Worm (Caenorhabditis elegans) whole organism, L1 larva: ENCODE measurements around the gene ZC266.1.

Source experiments
- ama-1 ChIP-seq: fragments of 150-350 bp; optimal IDR thresholded peaks from 2 replicates; lab custom pipeline; 2014
- ceh-82 ChIP-seq, 3 experiments: fragments of 150-350 bp in 1 of 3; sonication (generic microtip) in 2 of 3; optimal IDR thresholded peaks; 2 replicates each; lab custom pipeline; 2014 to 2017; ENCODE audit warnings: missing biosample characterization in 3 of 3, missing genetic modification characterization in 3 of 3

The ZC266.1 gene

DNA sequence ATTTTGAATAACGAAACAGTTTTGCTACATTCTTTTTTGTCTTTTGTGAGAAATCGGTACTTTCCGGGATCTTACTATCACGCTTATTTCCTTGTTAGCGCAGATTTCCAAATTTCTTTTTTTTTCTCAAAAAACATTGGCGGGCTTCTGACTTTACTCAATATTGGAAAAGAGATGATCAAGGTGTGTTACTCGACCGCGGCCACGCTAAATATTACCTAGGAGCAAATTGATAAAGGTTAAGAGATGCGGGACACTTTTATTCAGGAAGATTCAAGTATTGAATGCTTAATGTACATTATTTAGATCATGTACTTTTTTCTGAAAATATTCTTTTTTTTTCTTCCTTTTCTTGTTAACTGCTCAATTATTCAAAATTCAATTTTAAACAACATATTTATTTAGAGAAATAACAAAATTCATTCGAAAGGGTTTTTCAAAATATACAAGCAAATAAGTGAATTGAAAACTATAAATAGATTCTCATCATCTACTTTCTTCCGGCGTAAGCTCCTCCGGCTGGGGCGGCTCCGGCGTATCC is 52.7 kb downstream of the ZC266.1 start:
- TF ChIP-seq ceh-82 (tag; optimal IDR thresholded peaks at IDR 0.05; lab: Kevin White, UChicago), result no peak
- peak; percentile 55 for TF ChIP-seq ama-1
